Fruit fly (Drosophila melanogaster) whole organism, embryonic: Measurements from ENCODE around the gene CG9667.
A peak's percentile ranks its signal among the peaks of the same experiment; 100 is the strongest.

Source experiments
- Asciz ChIP-seq: fragments of 200-800 bp; sonication (Bioruptor generic); optimal IDR thresholded peaks from 2 replicates; lab custom pipeline; 2017; ENCODE audit warnings: missing biosample characterization, mild to moderate bottlenecking, missing genetic modification characterization, missing genetic modification reagents
- Awh ChIP-seq: fragments of 200-800 bp; sonication (Bioruptor generic); IDR thresholded peaks from 2 replicates; pipeline ENCODE4, ENCODE4 v1.3.6; 2022; ENCODE audit warnings: missing biosample characterization, missing genetic modification characterization
- Bdp1 ChIP-seq: fragments of 200-800 bp; sonication (Bioruptor generic); optimal IDR thresholded peaks from 3 replicates; lab custom pipeline; 2016; ENCODE audit warnings: missing biosample characterization, missing genetic modification characterization
- CG10147 ChIP-seq: fragments of 200-800 bp; sonication (Bioruptor generic); optimal IDR thresholded peaks from 2 replicates; lab custom pipeline; 2019; ENCODE audit warnings: missing biosample characterization, mild to moderate bottlenecking, missing genetic modification characterization, moderate library complexity
- CG10366 ChIP-seq: fragments of 200-800 bp; sonication (Bioruptor generic); IDR thresholded peaks from 2 replicates; pipeline ENCODE4 v1.3.6; 2022; ENCODE audit warnings: missing biosample characterization, missing genetic modification characterization
- CG10431 ChIP-seq: fragments of 200-800 bp; sonication (Bioruptor generic); optimal IDR thresholded peaks from 3 replicates; lab custom pipeline; 2018; ENCODE audit warnings: missing biosample characterization, mild to moderate bottlenecking, missing genetic modification characterization
- CG11247 ChIP-seq: fragments of 200-800 bp; sonication (Bioruptor generic); IDR thresholded peaks from 2 replicates; pipeline ENCODE4 v1.3.6; 2022; ENCODE audit warnings: missing biosample characterization, missing genetic modification characterization
- CG11456 ChIP-seq: fragments of 200-800 bp; sonication (Bioruptor generic); IDR thresholded peaks from 3 replicates; pipeline ENCODE4 v1.3.6; 2022; ENCODE audit warnings: missing biosample characterization, missing genetic modification characterization
- CG11695 ChIP-seq: fragments of 200-800 bp; sonication (Bioruptor generic); IDR thresholded peaks from 3 replicates; pipeline ENCODE4 v1.3.6; 2022; ENCODE audit warnings: missing biosample characterization, missing genetic modification characterization
- CG14710 ChIP-seq: fragments of 200-800 bp; sonication (Bioruptor generic); optimal IDR thresholded peaks from 3 replicates; lab custom pipeline; 2019; ENCODE audit warnings: missing biosample characterization, mild to moderate bottlenecking, missing genetic modification characterization, moderate library complexity
- CG14860 ChIP-seq: fragments of 200-800 bp; sonication (Bioruptor generic); IDR thresholded peaks from 3 replicates; pipeline ENCODE4 v1.3.6; 2022; ENCODE audit warnings: missing biosample characterization, missing genetic modification characterization; ENCODE audit not compliant: partially characterized antibody
- CG17328 ChIP-seq: fragments of 200-800 bp; sonication (Bioruptor generic); IDR thresholded peaks from 2 replicates; pipeline ENCODE4 v1.3.6; 2022; ENCODE audit warnings: missing biosample characterization, missing genetic modification characterization
- CG17359 ChIP-seq: fragments of 200-800 bp; sonication (Bioruptor generic); optimal IDR thresholded peaks from 3 replicates; lab custom pipeline; 2018; ENCODE audit warnings: missing biosample characterization, mild to moderate bottlenecking, missing genetic modification characterization, moderate library complexity
- CG18476 ChIP-seq: fragments of 200-800 bp; sonication (Bioruptor generic); optimal IDR thresholded peaks from 2 replicates; lab custom pipeline; 2016; ENCODE audit warnings: missing biosample characterization, mild to moderate bottlenecking, missing genetic modification characterization
- CG2120 ChIP-seq: fragments of 200-800 bp; sonication (Bioruptor generic); optimal IDR thresholded peaks from 3 replicates; lab custom pipeline; 2016; ENCODE audit warnings: missing biosample characterization, missing genetic modification characterization
- CG34376 ChIP-seq: fragments of 200-800 bp; sonication (Bioruptor generic); optimal IDR thresholded peaks from 2 replicates; lab custom pipeline; 2018; ENCODE audit warnings: missing biosample characterization, mild to moderate bottlenecking, missing genetic modification characterization
- CG43689 ChIP-seq: fragments of 200-800 bp; sonication (Bioruptor generic); IDR thresholded peaks from 2 replicates; pipeline ENCODE4 v1.3.6; 2022; ENCODE audit warnings: missing biosample characterization, missing genetic modification characterization
- CG6272 ChIP-seq: fragments of 200-800 bp; sonication (Bioruptor generic); IDR thresholded peaks from 2 replicates; pipeline ENCODE4 v1.3.6; 2022; ENCODE audit warnings: missing biosample characterization, missing genetic modification characterization
- CG8478 ChIP-seq: fragments of >200 bp; optimal IDR thresholded peaks from 2 replicates; lab custom pipeline; 2018
- CTCF ChIP-seq: fragments of 200-800 bp; sonication (Bioruptor generic); optimal IDR thresholded peaks from 2 replicates; lab custom pipeline; 2017; ENCODE audit warnings: missing biosample characterization, mild to moderate bottlenecking, missing genetic modification characterization, moderate library complexity
- H2.0 ChIP-seq: fragments of 200-800 bp; sonication (Bioruptor generic); IDR thresholded peaks from 2 replicates; pipeline ENCODE4 v1.3.6; 2022; ENCODE audit warnings: missing biosample characterization, missing genetic modification characterization
- PHDP ChIP-seq: fragments of 200-800 bp; sonication (Bioruptor generic); optimal IDR thresholded peaks from 3 replicates; lab custom pipeline; 2018; ENCODE audit warnings: missing biosample characterization, mild to moderate bottlenecking, missing genetic modification characterization, moderate library complexity
- Sox100B ChIP-seq: fragments of 200-800 bp; sonication (Bioruptor generic); optimal IDR thresholded peaks from 3 replicates; lab custom pipeline; 2018; ENCODE audit warnings: missing biosample characterization, mild to moderate bottlenecking, missing genetic modification characterization
- Sox102F ChIP-seq: fragments of 200-800 bp; sonication (Bioruptor generic); optimal IDR thresholded peaks from 2 replicates; lab custom pipeline; 2018; ENCODE audit warnings: missing biosample characterization, mild to moderate bottlenecking, missing genetic modification characterization, moderate library complexity
- Taf1 ChIP-seq: fragments of 200-800 bp; sonication (Bioruptor generic); IDR thresholded peaks from 2 replicates; pipeline ENCODE4 v1.3.6; 2022; ENCODE audit warnings: missing biosample characterization, missing genetic modification characterization
- Xbp1 ChIP-seq: fragments of 200-800 bp; sonication (Bioruptor generic); optimal IDR thresholded peaks from 3 replicates; lab custom pipeline; 2016; ENCODE audit warnings: missing biosample characterization, mild to moderate bottlenecking, missing genetic modification characterization
- bigmax ChIP-seq: fragments of 200-800 bp; sonication (Bioruptor generic); optimal IDR thresholded peaks from 2 replicates; lab custom pipeline; 2018; ENCODE audit warnings: missing biosample characterization, mild to moderate bottlenecking, missing genetic modification characterization
- btn ChIP-seq: fragments of 200-800 bp; sonication (Bioruptor generic); optimal IDR thresholded peaks from 2 replicates; lab custom pipeline; 2016; ENCODE audit warnings: missing biosample characterization, missing genetic modification characterization
- ci ChIP-seq: fragments of 200-800 bp; sonication (Bioruptor generic); IDR thresholded peaks from 3 replicates; pipeline ENCODE4 v1.3.6; 2022; ENCODE audit warnings: missing biosample characterization, missing genetic modification characterization
- disco-r ChIP-seq: fragments of 200-800 bp; sonication (Bioruptor generic); optimal IDR thresholded peaks from 2 replicates; lab custom pipeline; 2016; ENCODE audit warnings: missing biosample characterization, missing genetic modification characterization
- dmrt11E ChIP-seq: fragments of 200-800 bp; sonication (Bioruptor generic); optimal IDR thresholded peaks from 3 replicates; lab custom pipeline; 2018; ENCODE audit warnings: missing biosample characterization, mild to moderate bottlenecking, missing genetic modification characterization, moderate library complexity
- dysf ChIP-seq: fragments of 200-800 bp; sonication (Bioruptor generic); IDR thresholded peaks from 3 replicates; pipeline ENCODE4 v1.3.6; 2022; ENCODE audit warnings: missing biosample characterization, missing genetic modification characterization
- lilli ChIP-seq: fragments of 200-800 bp; sonication (Bioruptor generic); optimal IDR thresholded peaks from 3 replicates; lab custom pipeline; 2016; ENCODE audit warnings: missing biosample characterization, missing genetic modification characterization
- lov ChIP-seq, 2 experiments: fragments of 200-800 bp in 1 of 2; fragments of >200 bp in 1 of 2; sonication (Bioruptor generic) in 1 of 2; IDR thresholded peaks in 1 of 2; optimal IDR thresholded peaks in 1 of 2; 2 replicates in 1 of 2; 3 replicates in 1 of 2; pipeline versions ENCODE4 v1.3.6 to Lab custom; 2017 to 2022; ENCODE audit warnings: missing biosample characterization in 1 of 2, missing genetic modification characterization in 1 of 2
- mam ChIP-seq: fragments of 200-800 bp; sonication (Bioruptor generic); optimal IDR thresholded peaks from 3 replicates; lab custom pipeline; 2016; ENCODE audit warnings: missing biosample characterization, missing genetic modification characterization
- mirr ChIP-seq: fragments of 200-800 bp; sonication (Bioruptor generic); optimal IDR thresholded peaks from 3 replicates; lab custom pipeline; 2018; ENCODE audit warnings: missing biosample characterization, mild to moderate bottlenecking, missing genetic modification characterization
- mld ChIP-seq: fragments of 200-800 bp; sonication (Bioruptor generic); IDR thresholded peaks from 3 replicates; pipeline ENCODE4 v1.3.6; 2022; ENCODE audit warnings: missing biosample characterization, missing genetic modification characterization; ENCODE audit not compliant: partially characterized antibody
- nerfin-2 ChIP-seq: fragments of 200-800 bp; sonication (Bioruptor generic); IDR thresholded peaks from 2 replicates; pipeline ENCODE4 v1.3.6; 2022; ENCODE audit warnings: missing biosample characterization, missing genetic modification characterization; ENCODE audit not compliant: partially characterized antibody
- nmo ChIP-seq: fragments of 200-800 bp; sonication (Bioruptor generic); optimal IDR thresholded peaks from 2 replicates; lab custom pipeline; 2018; ENCODE audit warnings: missing biosample characterization, mild to moderate bottlenecking, missing genetic modification characterization, moderate library complexity
- org-1 ChIP-seq: fragments of 200-800 bp; sonication (Bioruptor generic); optimal IDR thresholded peaks from 2 replicates; lab custom pipeline; 2017; ENCODE audit warnings: missing biosample characterization, missing genetic modification characterization
- rib ChIP-seq: fragments of 200-800 bp; sonication (Bioruptor generic); IDR thresholded peaks from 2 replicates; pipeline ENCODE4 v1.3.6; 2022; ENCODE audit warnings: missing biosample characterization, missing genetic modification characterization
- row ChIP-seq: fragments of 200-800 bp; sonication (Bioruptor generic); IDR thresholded peaks from 3 replicates; pipeline ENCODE4 v1.3.6; 2022; ENCODE audit warnings: missing biosample characterization, missing genetic modification characterization
- sd ChIP-seq: fragments of 200-800 bp; sonication (Bioruptor generic); optimal IDR thresholded peaks from 3 replicates; lab custom pipeline; 2018; ENCODE audit warnings: missing biosample characterization, mild to moderate bottlenecking, missing genetic modification characterization, moderate library complexity
- shn ChIP-seq: fragments of 200-800 bp; sonication (Bioruptor generic); optimal IDR thresholded peaks from 3 replicates; lab custom pipeline; 2016; ENCODE audit warnings: missing biosample characterization, missing genetic modification characterization
- slbo ChIP-seq: fragments of 200-800 bp; sonication (Bioruptor generic); IDR thresholded peaks from 2 replicates; pipeline ENCODE4 v1.3.6; 2022; ENCODE audit warnings: missing biosample characterization, missing genetic modification characterization
- sna ChIP-seq: fragments of 200-800 bp; sonication (Bioruptor generic); IDR thresholded peaks from 2 replicates; pipeline ENCODE4 v1.3.6; 2022; ENCODE audit warnings: missing biosample characterization, missing genetic modification characterization; ENCODE audit not compliant: partially characterized antibody
- unpg ChIP-seq: fragments of 200-800 bp; sonication (Bioruptor generic); optimal IDR thresholded peaks from 3 replicates; lab custom pipeline; 2018; ENCODE audit warnings: missing biosample characterization, mild to moderate bottlenecking, missing genetic modification characterization, moderate library complexity
- vnd ChIP-seq: fragments of 200-800 bp; sonication (Bioruptor generic); IDR thresholded peaks from 3 replicates; pipeline ENCODE4 v1.3.6; 2022; ENCODE audit warnings: missing biosample characterization, missing genetic modification characterization; ENCODE audit not compliant: partially characterized antibody
- zen2 ChIP-seq: fragments of 200-800 bp; sonication (Bioruptor generic); IDR thresholded peaks from 3 replicates; pipeline ENCODE4 v1.3.6; 2022; ENCODE audit warnings: missing biosample characterization, missing genetic modification characterization; ENCODE audit not compliant: partially characterized antibody

CG9667 gene

DNA sequence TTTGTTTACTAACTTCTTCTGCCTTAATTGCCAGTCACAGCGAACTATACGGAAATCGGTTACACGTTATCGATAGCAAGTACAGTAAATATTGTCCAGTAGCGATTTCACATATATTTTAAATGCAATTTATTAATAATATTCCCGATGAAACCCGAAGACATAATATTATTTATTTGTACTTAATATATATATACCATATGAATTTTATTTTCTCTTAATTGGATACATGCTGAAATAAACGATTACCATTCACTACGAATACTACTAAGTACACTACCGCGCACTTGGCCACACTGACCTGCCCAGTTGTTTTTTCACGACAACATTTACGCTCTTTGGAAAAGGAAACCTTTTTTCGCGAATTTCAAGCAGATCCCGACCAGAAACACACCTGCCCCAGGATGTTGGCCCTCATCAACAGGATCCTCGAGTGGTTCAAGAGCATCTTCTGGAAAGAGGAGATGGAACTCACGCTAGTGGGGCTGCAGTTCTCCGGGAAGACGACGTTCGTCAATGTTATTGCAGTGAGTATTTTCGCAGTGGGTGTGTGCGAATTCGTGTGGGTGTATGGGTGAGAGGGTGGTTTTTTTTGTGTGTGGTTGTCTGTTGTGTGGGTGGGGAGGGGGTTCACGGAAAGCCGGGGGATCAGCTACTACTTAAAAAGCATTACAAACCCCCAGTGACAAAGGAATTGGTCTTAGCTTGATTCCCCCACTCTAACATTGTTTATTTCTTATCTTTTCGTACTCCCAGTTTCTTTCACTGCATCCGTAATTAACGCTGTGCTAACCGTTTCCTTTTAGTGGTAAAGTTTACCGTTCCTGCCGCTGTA is at the start of gene CG9667, which contains the start of gene Arl8 (continued):
- TF ChIP-seq CG6272 = peak; percentile 55
- no peak for TF ChIP-seq CG11695 (GFP tag; lab: Robert Waterston, UW)
- TF ChIP-seq vnd (GFP tag; lab: Robert Waterston, UW) = no peak
- no peak for TF ChIP-seq Asciz (GFP tag; lab: Kevin White, UChicago)
- peak; percentile 48 for TF ChIP-seq CG11247 (GFP tag; lab: Robert Waterston, UW)
- no peak; the same call in 1 of the 2 replicates for TF ChIP-seq nerfin-2 (GFP tag; lab: Robert Waterston, UW)
- TF ChIP-seq CG14860 (GFP tag; lab: Robert Waterston, UW) = no peak
- TF ChIP-seq lov (optimal IDR thresholded peaks at IDR 0.05; lab: Kevin White, UChicago) = no peak
- no peak for TF ChIP-seq lov (GFP tag; IDR thresholded peaks at IDR 0.05; lab: Robert Waterston, UW)
- peak; percentile 88 for TF ChIP-seq slbo (GFP tag; lab: Robert Waterston, UW)
- peak; percentile 35 for TF ChIP-seq sd (tag; lab: Kevin White, UChicago)
- TF ChIP-seq CG8478 = no peak
- peak; percentile 62 for TF ChIP-seq unpg (GFP tag; lab: Kevin White, UChicago)
- peak; percentile 77 for TF ChIP-seq dysf (GFP tag; lab: Robert Waterston, UW)
- no peak for TF ChIP-seq CTCF (GFP tag; lab: Kevin White, UChicago)
- no peak for TF ChIP-seq CG10431 (GFP tag; lab: Kevin White, UChicago)
- no peak for TF ChIP-seq ci
- TF ChIP-seq rib (GFP tag; lab: Robert Waterston, UW) = no peak
- TF ChIP-seq Awh (GFP tag; lab: Robert Waterston, UW) = 0 out of 2 replicates have a peak, but pooled peaks have one; percentile 33
- TF ChIP-seq nmo (GFP tag; lab: Kevin White, UChicago) = peak; percentile 86
- peak; percentile 49 for TF ChIP-seq lilli (GFP tag; lab: Kevin White, UChicago)
- peak; percentile 56 for TF ChIP-seq Sox100B (GFP tag; lab: Kevin White, UChicago)
- TF ChIP-seq CG11456 (GFP tag; lab: Robert Waterston, UW) = no peak
- TF ChIP-seq row (GFP tag; lab: Robert Waterston, UW) = peak; percentile 92
- TF ChIP-seq CG14710 (tag; lab: Kevin White, UChicago) = peak; percentile 82
- no peak; the same call in 1 of the 2 replicates for TF ChIP-seq sna (GFP tag; lab: Robert Waterston, UW)
- TF ChIP-seq CG10366 = peak; percentile 60
- TF ChIP-seq PHDP (tag; lab: Kevin White, UChicago) = peak; percentile 59
- no peak for TF ChIP-seq Bdp1 (GFP tag; lab: Kevin White, UChicago)
- no peak for TF ChIP-seq btn (GFP tag; lab: Kevin White, UChicago)
- TF ChIP-seq CG43689 = no peak
- peak; percentile 63 for TF ChIP-seq dmrt11E (tag; lab: Kevin White, UChicago)
- TF ChIP-seq CG17328 (GFP tag; lab: Robert Waterston, UW) = 0 out of 2 replicates have a peak, but pooled peaks have one; percentile 32
- peak; percentile 56 for TF ChIP-seq CG34376 (GFP tag; lab: Kevin White, UChicago)
- TF ChIP-seq bigmax (GFP tag; lab: Kevin White, UChicago) = no peak
- TF ChIP-seq Sox102F (GFP tag; lab: Kevin White, UChicago) = peak; percentile 64
- peak; percentile 69 for TF ChIP-seq CG2120 (GFP tag; lab: Kevin White, UChicago)
- TF ChIP-seq mirr (GFP tag; lab: Kevin White, UChicago) = no peak
- TF ChIP-seq org-1 (GFP tag; lab: Kevin White, UChicago) = no peak
- TF ChIP-seq mam (GFP tag; lab: Kevin White, UChicago) = peak; percentile 6
- TF ChIP-seq H2.0 (GFP tag; lab: Robert Waterston, UW) = peak; percentile 32; the same call in 1 of the 2 replicates
- 0 out of 2 replicates have a peak, but pooled peaks have one; percentile 34 for TF ChIP-seq Taf1 (GFP tag; lab: Robert Waterston, UW)
- TF ChIP-seq CG10147 (GFP tag; lab: Kevin White, UChicago) = peak; percentile 68
- TF ChIP-seq disco-r (GFP tag; lab: Kevin White, UChicago) = no peak
- peak; percentile 57 for TF ChIP-seq CG17359 (tag; lab: Kevin White, UChicago)
- TF ChIP-seq zen2 (GFP tag; lab: Robert Waterston, UW) = no peak
- peak; percentile 69 for TF ChIP-seq Xbp1 (GFP tag; lab: Kevin White, UChicago)
- TF ChIP-seq mld (GFP tag; lab: Robert Waterston, UW) = 0 out of 3 replicates have a peak, but pooled peaks have one; percentile 41
- no peak for TF ChIP-seq shn
- peak; percentile 27 for TF ChIP-seq CG18476 (GFP tag; lab: Kevin White, UChicago)
